Fruit fly (Drosophila melanogaster) Kc167 (cell line): Measurements from ENCODE around the gene RpL17.

Experiments used
- Myc ChIP-seq: fragments of >200 bp; optimal IDR thresholded peaks from 2 replicates; lab custom pipeline; 2017; ENCODE audit warnings: missing external identifiers
- Sin3A ChIP-seq: fragments of >200 bp; optimal IDR thresholded peaks from 2 replicates; lab custom pipeline; 2018; ENCODE audit warnings: missing external identifiers
- h ChIP-seq: fragments of >200 bp; optimal IDR thresholded peaks from 3 replicates; lab custom pipeline; 2018; ENCODE audit warnings: missing external identifiers
- insv ChIP-seq: fragments of >200 bp; optimal IDR thresholded peaks from 3 replicates; lab custom pipeline; 2018; ENCODE audit warnings: missing external identifiers
- psq ChIP-seq: fragments of >200 bp; optimal IDR thresholded peaks from 2 replicates; lab custom pipeline; 2017; ENCODE audit warnings: missing external identifiers
- ttk ChIP-seq: sonication (Bioruptor generic); optimal IDR thresholded peaks from 2 replicates; lab custom pipeline; 2017; ENCODE audit warnings: missing external identifiers

The RpL17 gene

dm6 chrX:6708580-6709199 is 35.3 kb downstream of the RpL17 start:
- TF ChIP-seq psq (lab: Kevin White, UChicago) (no peak), Sin3A (no peak), Myc (lab: Kevin White, UChicago) (no peak), ttk (lab: Kevin White, UChicago) (no peak), insv (no peak), h (no peak)

dm6 chrX:6708138-6708537 is 35.9 kb downstream of the RpL17 start:
- TF ChIP-seq ttk (lab: Kevin White, UChicago) (no peak), Myc (lab: Kevin White, UChicago) (no peak), psq (lab: Kevin White, UChicago) (no peak), Sin3A (no peak), h (no peak), insv (no peak)

- TF ChIP-seq insv (no peak), Sin3A (no peak), h (no peak), ttk (lab: Kevin White, UChicago) (no peak), Myc (lab: Kevin White, UChicago) (no peak), psq (lab: Kevin White, UChicago) (no peak)
Measured at dm6 chrX:6706570-6707306, 37.3 kb downstream of the RpL17 start.

- TF ChIP-seq psq (lab: Kevin White, UChicago) (no peak), insv (no peak), Myc (lab: Kevin White, UChicago) (no peak), h (no peak), Sin3A (no peak), ttk (lab: Kevin White, UChicago) (no peak)
Measured at dm6 chrX:6705890-6706289, 38.1 kb downstream of the RpL17 start.

dm6 chrX:6705059-6705802 is 38.8 kb downstream of the RpL17 start:
- TF ChIP-seq psq (lab: Kevin White, UChicago) = no peak
- TF ChIP-seq Sin3A = no peak
- TF ChIP-seq h = no peak
- no peak for TF ChIP-seq ttk (lab: Kevin White, UChicago)
- TF ChIP-seq insv = no peak
- TF ChIP-seq Myc (lab: Kevin White, UChicago) = no peak

- TF ChIP-seq Sin3A = no peak
Measured at dm6 chrX:6703957-6704356, 40.1 kb downstream of the RpL17 start.

dm6 chrX:6703237-6703636 is 40.8 kb downstream of the RpL17 start:
- TF ChIP-seq h = no peak
- TF ChIP-seq ttk (lab: Kevin White, UChicago) = no peak
- no peak for TF ChIP-seq psq (lab: Kevin White, UChicago)
- TF ChIP-seq insv = no peak
- no peak for TF ChIP-seq Myc (lab: Kevin White, UChicago)
- TF ChIP-seq Sin3A = no peak

dm6 chrX:6702591-6702990 is 41.4 kb downstream of the RpL17 start:
- TF ChIP-seq h = no peak
- TF ChIP-seq insv = no peak
- TF ChIP-seq ttk (lab: Kevin White, UChicago) = no peak
- no peak for TF ChIP-seq psq (lab: Kevin White, UChicago)
- TF ChIP-seq Sin3A = no peak
- no peak for TF ChIP-seq Myc (lab: Kevin White, UChicago)

- TF ChIP-seq ttk (lab: Kevin White, UChicago) (no peak), h (no peak), Sin3A (no peak), psq (lab: Kevin White, UChicago) (no peak)
Measured at dm6 chrX:6702028-6702433, 42.0 kb downstream of the RpL17 start.

dm6 chrX:6700990-6701530 is 43.0 kb downstream of the RpL17 start:
- no peak for TF ChIP-seq psq (lab: Kevin White, UChicago)
- no peak for TF ChIP-seq insv
- TF ChIP-seq h = no peak
- no peak for TF ChIP-seq Sin3A
- TF ChIP-seq Myc (lab: Kevin White, UChicago) = no peak
- TF ChIP-seq ttk (lab: Kevin White, UChicago) = no peak

- TF ChIP-seq Sin3A = no peak
- no peak for TF ChIP-seq insv
- TF ChIP-seq psq (lab: Kevin White, UChicago) = no peak
- TF ChIP-seq h = no peak
- no peak for TF ChIP-seq Myc (lab: Kevin White, UChicago)
- TF ChIP-seq ttk (lab: Kevin White, UChicago) = no peak
Measured at dm6 chrX:6700263-6700989, 43.6 kb downstream of the RpL17 start.

dm6 chrX:6699255-6699885 is 44.7 kb downstream of the RpL17 start, which contains the start of gene CG14441:
Gene CG14441 (plus strand): TSS chrX:6699508.
- no peak for TF ChIP-seq insv
- no peak for TF ChIP-seq h
- TF ChIP-seq ttk (lab: Kevin White, UChicago) = no peak
- no peak for TF ChIP-seq Sin3A
- no peak for TF ChIP-seq Myc (lab: Kevin White, UChicago)
- TF ChIP-seq psq (lab: Kevin White, UChicago) = no peak
